Worm (Caenorhabditis elegans) whole organism, L1 larva: Measurements from ENCODE around the gene fbxa-74.

Experiments used
- C04F5.9 ChIP-seq: sonication (generic microtip); optimal IDR thresholded peaks from 2 replicates; lab custom pipeline; 2016; ENCODE audit warnings: missing genetic modification characterization, missing compliant biosample characterization
- C16A3.4 ChIP-seq: fragments of 150-350 bp; optimal IDR thresholded peaks from 2 replicates; lab custom pipeline; 2014; ENCODE audit warnings: missing biosample characterization, missing genetic modification characterization
- Y116A8C.19 ChIP-seq: sonication (generic microtip); optimal IDR thresholded peaks from 2 replicates; lab custom pipeline; 2016; ENCODE audit warnings: missing compliant biosample characterization, missing genetic modification characterization, borderline replicate concordance
- aha-1 ChIP-seq: fragments of 150-350 bp; optimal IDR thresholded peaks from 2 replicates; lab custom pipeline; 2014; ENCODE audit warnings: missing biosample characterization, missing genetic modification characterization
- alr-1 ChIP-seq: fragments of 200-800 bp; sonication (Bioruptor generic); optimal IDR thresholded peaks from 2 replicates; lab custom pipeline; 2018; ENCODE audit warnings: borderline replicate concordance, mild to moderate bottlenecking, missing genetic modification characterization, missing compliant biosample characterization
- aly-2 ChIP-seq: fragments of 150-350 bp; optimal IDR thresholded peaks from 2 replicates; lab custom pipeline; 2014; ENCODE audit warnings: missing biosample characterization, missing genetic modification characterization
- blmp-1 ChIP-seq: fragments of 150-350 bp; optimal IDR thresholded peaks from 2 replicates; lab custom pipeline; 2014; ENCODE audit warnings: missing biosample characterization, missing genetic modification characterization
- ceh-8 ChIP-seq: fragments of 200-800 bp; sonication (Bioruptor generic); optimal IDR thresholded peaks from 2 replicates; lab custom pipeline; 2018; ENCODE audit warnings: mild to moderate bottlenecking, missing genetic modification characterization, moderate library complexity, missing compliant biosample characterization
- ceh-82 ChIP-seq, 3 experiments: fragments of 150-350 bp in 1 of 3; sonication (generic microtip) in 2 of 3; optimal IDR thresholded peaks; 2 replicates each; lab custom pipeline; 2014 to 2017; ENCODE audit warnings: missing biosample characterization in 3 of 3, missing genetic modification characterization in 3 of 3
- ceh-88 ChIP-seq: fragments of 200-800 bp; sonication (Bioruptor generic); IDR thresholded peaks from 2 replicates; pipeline ENCODE4 v1.3.6; 2022; ENCODE audit warnings: missing genetic modification characterization, missing compliant biosample characterization
- ceh-90 ChIP-seq: sonication (generic microtip); optimal IDR thresholded peaks from 2 replicates; lab custom pipeline; 2016; ENCODE audit warnings: missing genetic modification characterization, missing compliant biosample characterization
- dsc-1 ChIP-seq: sonication (generic microtip); optimal IDR thresholded peaks from 2 replicates; lab custom pipeline; 2016; ENCODE audit warnings: mild to moderate bottlenecking, missing genetic modification characterization, missing compliant biosample characterization
- efl-1 ChIP-seq, 4 experiments: fragments of 150-350 bp; optimal IDR thresholded peaks in 3 of 4; peaks in 1 of 4; 1 replicate in 1 of 4; 2 replicates in 3 of 4; lab custom pipeline; 2014; ENCODE audit warnings: missing biosample characterization in 2 of 4, missing genetic modification characterization in 2 of 4, missing genetic modification reagents in 2 of 4
- efl-3 ChIP-seq: fragments of 200-800 bp; sonication (Bioruptor generic); optimal IDR thresholded peaks from 2 replicates; lab custom pipeline; 2018; ENCODE audit warnings: mild to moderate bottlenecking, missing genetic modification characterization, missing compliant biosample characterization
- elt-2 ChIP-seq: sonication (generic microtip); optimal IDR thresholded peaks from 2 replicates; lab custom pipeline; 2016; ENCODE audit warnings: missing genetic modification characterization, mild to moderate bottlenecking, inconsistent platforms, missing compliant biosample characterization, missing genetic modification reagents
- ets-5 ChIP-seq: fragments of 200-800 bp; sonication (Bioruptor generic); IDR thresholded peaks from 2 replicates; pipeline ENCODE4 v1.3.6; 2022; ENCODE audit warnings: missing genetic modification characterization, missing compliant biosample characterization
- fkh-8 ChIP-seq: sonication (generic microtip); optimal IDR thresholded peaks from 2 replicates; lab custom pipeline; 2016; ENCODE audit warnings: mild to moderate bottlenecking, missing genetic modification characterization, missing compliant biosample characterization
- fos-1 ChIP-seq: fragments of 150-350 bp; optimal IDR thresholded peaks from 2 replicates; lab custom pipeline; 2014; ENCODE audit warnings: missing biosample characterization, missing genetic modification characterization
- hlh-17 ChIP-seq: fragments of 200-800 bp; sonication (Bioruptor generic); optimal IDR thresholded peaks from 2 replicates; lab custom pipeline; 2018; ENCODE audit warnings: missing genetic modification characterization, mild to moderate bottlenecking, missing compliant biosample characterization, moderate library complexity, borderline replicate concordance
- hpl-2 ChIP-seq: fragments of 150-350 bp; optimal IDR thresholded peaks from 2 replicates; lab custom pipeline; 2014; ENCODE audit warnings: missing biosample characterization, missing genetic modification reagents, missing genetic modification characterization
- isw-1 ChIP-seq: fragments of 200-800 bp; sonication (Bioruptor generic); IDR thresholded peaks from 2 replicates; pipeline ENCODE4 v1.3.6; 2022; ENCODE audit warnings: missing genetic modification characterization, missing compliant biosample characterization
- jun-1 ChIP-seq: fragments of 150-350 bp; optimal IDR thresholded peaks from 2 replicates; lab custom pipeline; 2014; ENCODE audit warnings: missing biosample characterization, missing genetic modification reagents, missing genetic modification characterization
- lin-13 ChIP-seq: fragments of 150-350 bp; optimal IDR thresholded peaks from 2 replicates; lab custom pipeline; 2014; ENCODE audit warnings: missing biosample characterization, missing genetic modification reagents, missing genetic modification characterization
- lsy-2 ChIP-seq, 2 experiments: fragments of 150-350 bp; optimal IDR thresholded peaks; 2 replicates each; lab custom pipeline; 2014; ENCODE audit warnings: missing biosample characterization in 2 of 2, missing genetic modification characterization in 2 of 2
- mdl-1 ChIP-seq, 2 experiments: fragments of 150-350 bp; optimal IDR thresholded peaks; 2 replicates each; lab custom pipeline; 2014 to 2017; ENCODE audit warnings: missing biosample characterization in 2 of 2, missing genetic modification characterization in 2 of 2, inconsistent platforms in 1 of 2
- mef-2 ChIP-seq: fragments of 150-350 bp; optimal IDR thresholded peaks from 2 replicates; lab custom pipeline; 2014; ENCODE audit warnings: missing biosample characterization, missing genetic modification characterization
- mep-1 ChIP-seq: fragments of 150-350 bp; optimal IDR thresholded peaks from 2 replicates; lab custom pipeline; 2014; ENCODE audit warnings: missing biosample characterization, missing genetic modification characterization
- nhr-11 ChIP-seq: fragments of 150-350 bp; optimal IDR thresholded peaks from 2 replicates; lab custom pipeline; 2014; ENCODE audit warnings: missing biosample characterization, missing genetic modification characterization
- nhr-19 ChIP-seq: fragments of 200-800 bp; sonication (Bioruptor generic); conservative IDR thresholded peaks from 2 replicates; pipeline ENCODE4 v1.3.6; 2022; ENCODE audit warnings: missing genetic modification characterization, missing compliant biosample characterization
- nhr-20 ChIP-seq: sonication (generic microtip); optimal IDR thresholded peaks from 2 replicates; lab custom pipeline; 2016; ENCODE audit warnings: mild to moderate bottlenecking, missing genetic modification characterization, missing compliant biosample characterization
- nhr-28 ChIP-seq: fragments of 150-350 bp; optimal IDR thresholded peaks from 2 replicates; lab custom pipeline; 2014; ENCODE audit warnings: missing biosample characterization, missing genetic modification characterization
- nhr-47 ChIP-seq: sonication (generic microtip); optimal IDR thresholded peaks from 2 replicates; lab custom pipeline; 2016; ENCODE audit warnings: mild to moderate bottlenecking, missing genetic modification characterization, moderate library complexity, missing compliant biosample characterization
- nhr-71 ChIP-seq: sonication (generic microtip); optimal IDR thresholded peaks from 2 replicates; lab custom pipeline; 2016; ENCODE audit warnings: mild to moderate bottlenecking, missing genetic modification characterization, moderate library complexity, missing compliant biosample characterization
- nhr-76 ChIP-seq: sonication (generic microtip); optimal IDR thresholded peaks from 2 replicates; lab custom pipeline; 2017; ENCODE audit warnings: missing biosample characterization, missing genetic modification characterization
- nhr-77 ChIP-seq: fragments of 150-350 bp; optimal IDR thresholded peaks from 2 replicates; lab custom pipeline; 2014; ENCODE audit warnings: missing biosample characterization, missing genetic modification characterization
- nhr-84 ChIP-seq: sonication (generic microtip); optimal IDR thresholded peaks from 2 replicates; lab custom pipeline; 2017; ENCODE audit warnings: missing biosample characterization, missing genetic modification characterization
- nhr-85 ChIP-seq: sonication (generic microtip); peaks from one replicate; lab custom pipeline; 2016; ENCODE audit warnings: missing genetic modification characterization, inconsistent platforms, missing compliant biosample characterization
- pax-3 ChIP-seq: fragments of 200-800 bp; sonication (Bioruptor generic); optimal IDR thresholded peaks from 2 replicates; lab custom pipeline; 2018; ENCODE audit warnings: mild to moderate bottlenecking, missing genetic modification characterization, moderate library complexity, missing compliant biosample characterization
- pqm-1 ChIP-seq: sonication (generic microtip); optimal IDR thresholded peaks from 3 replicates; lab custom pipeline; 2017; ENCODE audit warnings: missing biosample characterization, missing genetic modification characterization
- rnt-1 ChIP-seq: sonication (generic microtip); optimal IDR thresholded peaks from 2 replicates; lab custom pipeline; 2016; ENCODE audit warnings: mild to moderate bottlenecking, missing genetic modification characterization, moderate library complexity, missing compliant biosample characterization
- skn-1 ChIP-seq: fragments of 150-350 bp; optimal IDR thresholded peaks from 2 replicates; lab custom pipeline; 2014; ENCODE audit warnings: missing biosample characterization, missing genetic modification characterization
- snpc-4 ChIP-seq: fragments of 150-350 bp; optimal IDR thresholded peaks from 2 replicates; lab custom pipeline; 2014; ENCODE audit warnings: missing biosample characterization, missing genetic modification characterization
- snu-23 ChIP-seq: sonication (generic microtip); optimal IDR thresholded peaks from 2 replicates; lab custom pipeline; 2016; ENCODE audit warnings: missing genetic modification characterization, missing compliant biosample characterization
- sptf-1 ChIP-seq: fragments of 150-350 bp; optimal IDR thresholded peaks from 2 replicates; lab custom pipeline; 2014; ENCODE audit warnings: missing biosample characterization, missing genetic modification characterization
- swsn-7 ChIP-seq: sonication (generic microtip); optimal IDR thresholded peaks from 2 replicates; lab custom pipeline; 2016; ENCODE audit warnings: missing genetic modification characterization, missing compliant biosample characterization
- tbx-2 ChIP-seq: sonication (generic microtip); optimal IDR thresholded peaks from 2 replicates; lab custom pipeline; 2016; ENCODE audit warnings: missing genetic modification characterization, missing compliant biosample characterization
- tlp-1 ChIP-seq: fragments of 150-350 bp; optimal IDR thresholded peaks from 2 replicates; lab custom pipeline; 2014; ENCODE audit warnings: missing biosample characterization, missing genetic modification characterization
- unc-30 ChIP-seq: sonication (generic microtip); optimal IDR thresholded peaks from 2 replicates; lab custom pipeline; 2017; ENCODE audit warnings: missing biosample characterization, missing genetic modification characterization
- unc-62 ChIP-seq: fragments of 150-350 bp; optimal IDR thresholded peaks from 2 replicates; lab custom pipeline; 2014; ENCODE audit warnings: missing biosample characterization, missing genetic modification reagents, missing genetic modification characterization
- unc-98 ChIP-seq: fragments of 200-800 bp; sonication (Bioruptor generic); IDR thresholded peaks from 2 replicates; pipeline ENCODE4 v1.3.6; 2022; ENCODE audit warnings: missing genetic modification characterization, missing compliant biosample characterization
- xbp-1 ChIP-seq: sonication (generic microtip); optimal IDR thresholded peaks from 2 replicates; lab custom pipeline; 2016; ENCODE audit warnings: missing genetic modification characterization, missing compliant biosample characterization
- zag-1 ChIP-seq: fragments of 150-350 bp; optimal IDR thresholded peaks from 2 replicates; lab custom pipeline; 2014; ENCODE audit warnings: missing biosample characterization, missing genetic modification characterization
- zip-4 ChIP-seq: fragments of 200-800 bp; sonication (Bioruptor generic); optimal IDR thresholded peaks from 2 replicates; lab custom pipeline; 2018; ENCODE audit warnings: mild to moderate bottlenecking, missing genetic modification characterization, moderate library complexity, missing compliant biosample characterization

Gene fbxa-74

DNA sequence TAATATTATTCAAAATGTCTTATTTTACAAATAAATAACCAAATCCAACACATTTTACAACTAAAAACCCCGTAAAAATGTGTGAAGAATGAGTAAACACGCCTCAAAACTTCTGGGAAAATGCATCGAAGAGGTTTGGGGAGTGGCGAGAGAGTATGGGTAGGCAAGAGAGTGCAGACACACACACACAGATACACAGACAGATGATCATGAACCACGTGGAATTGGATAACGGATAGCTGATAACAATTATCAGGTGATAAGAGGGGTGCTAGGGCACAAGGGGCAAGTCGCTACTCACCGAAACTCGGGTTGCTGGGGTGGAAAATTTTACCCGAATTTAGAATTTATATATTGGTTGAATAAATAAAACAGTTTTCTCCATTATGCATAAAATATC lies 16.5 kb downstream of the fbxa-74 start (continued):
- TF ChIP-seq nhr-20 (tag; lab: Kevin White, UChicago): peak; percentile 72
- peak; percentile 80 for TF ChIP-seq rnt-1
- no peak for TF ChIP-seq C04F5.9 (tag; lab: Kevin White, UChicago)
- TF ChIP-seq nhr-76 (tag; lab: Kevin White, UChicago): no peak
- TF ChIP-seq swsn-7: peak; percentile 28
- no peak for TF ChIP-seq hpl-2 (GFP tag; lab: Kevin White, UChicago)
- TF ChIP-seq lsy-2 (tag; optimal IDR thresholded peaks at IDR 0.05; lab: Kevin White, UChicago): peak in 1 of 2 experiments; percentile 41
- TF ChIP-seq nhr-71 (tag; lab: Kevin White, UChicago): peak; percentile 85
- no peak for TF ChIP-seq nhr-47 (tag; lab: Kevin White, UChicago)
- no peak for TF ChIP-seq mef-2 (tag; lab: Kevin White, UChicago)
- TF ChIP-seq ets-5: no peak
- TF ChIP-seq snpc-4 (tag; lab: Kevin White, UChicago): no peak
- TF ChIP-seq skn-1 (tag; lab: Kevin White, UChicago): peak; percentile 26
- no peak for TF ChIP-seq zip-4 (GFP tag; lab: Kevin White, UChicago)
- TF ChIP-seq nhr-85 (tag; lab: Kevin White, UChicago): peak; percentile 64
- TF ChIP-seq sptf-1 (tag; lab: Kevin White, UChicago): no peak
- TF ChIP-seq unc-62 (GFP tag; lab: Kevin White, UChicago): no peak
- TF ChIP-seq dsc-1 (tag; lab: Kevin White, UChicago): no peak
- TF ChIP-seq blmp-1 (tag; lab: Kevin White, UChicago): peak; percentile 4
- TF ChIP-seq elt-2: peak; percentile 61
- peak in 1 of 2 experiments; percentile 94 for TF ChIP-seq mdl-1 (tag; optimal IDR thresholded peaks at IDR 0.05; lab: Kevin White, UChicago)
- TF ChIP-seq unc-30 (tag; lab: Kevin White, UChicago): no peak
- TF ChIP-seq C16A3.4: no peak
- TF ChIP-seq isw-1: no peak
- TF ChIP-seq aly-2 (tag; lab: Kevin White, UChicago): no peak
- peak; percentile 24 for TF ChIP-seq nhr-77 (tag; lab: Kevin White, UChicago)
- TF ChIP-seq lin-13 (GFP tag; lab: Kevin White, UChicago): peak; percentile 49
- TF ChIP-seq snu-23: no peak
- TF ChIP-seq zag-1 (tag; lab: Kevin White, UChicago): no peak
- TF ChIP-seq nhr-84 (tag; lab: Kevin White, UChicago): no peak
- no peak for TF ChIP-seq xbp-1 (tag; lab: Kevin White, UChicago)
- TF ChIP-seq nhr-28 (tag; lab: Kevin White, UChicago): no peak
- peak; percentile 25 to 46 for TF ChIP-seq efl-1 (optimal IDR thresholded peaks at IDR 0.05; lab: Kevin White, UChicago)
- peak in 1 of 2 experiments; percentile 78 for TF ChIP-seq efl-1 (GFP tag; optimal IDR thresholded peaks at IDR 0.05 in 1 of 2; lab: Kevin White, UChicago)
- TF ChIP-seq mep-1 (tag; lab: Kevin White, UChicago): no peak
- no peak for TF ChIP-seq jun-1 (tag; lab: Kevin White, UChicago)
- TF ChIP-seq fos-1 (tag; lab: Kevin White, UChicago): no peak
- no peak for TF ChIP-seq ceh-82 (tag; optimal IDR thresholded peaks at IDR 0.05; lab: Kevin White, UChicago)
- no peak for TF ChIP-seq aha-1 (tag; lab: Kevin White, UChicago)
- no peak for TF ChIP-seq alr-1 (tag; lab: Kevin White, UChicago)
- TF ChIP-seq efl-3 (GFP tag; lab: Kevin White, UChicago): no peak
- no peak for TF ChIP-seq nhr-11 (tag; lab: Kevin White, UChicago)
- no peak for TF ChIP-seq pqm-1 (tag; lab: Kevin White, UChicago)

DNA sequence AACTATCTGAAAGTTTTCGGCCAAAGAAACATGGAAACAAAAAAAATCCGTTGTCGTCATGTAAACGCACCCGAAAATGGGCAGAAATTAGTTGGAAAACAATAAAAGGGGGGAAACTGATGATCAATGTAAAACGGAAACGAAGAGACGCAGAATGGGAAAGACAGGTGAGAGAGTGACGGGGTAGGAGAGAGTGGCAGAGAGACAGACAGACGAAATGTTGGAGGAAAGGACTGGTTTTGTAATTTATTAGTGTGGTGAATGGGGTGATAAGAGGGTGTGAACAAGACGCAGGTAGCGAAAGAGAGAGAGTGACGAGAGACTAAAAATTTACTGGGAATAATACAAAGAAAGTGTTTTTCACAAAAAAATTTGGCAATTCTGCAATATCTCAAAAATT lies 17.8 kb downstream of the fbxa-74 start:
- TF ChIP-seq blmp-1 (tag; lab: Kevin White, UChicago): peak; percentile 78
- no peak for TF ChIP-seq tlp-1 (tag; lab: Kevin White, UChicago)
- TF ChIP-seq elt-2: peak; percentile 90
- TF ChIP-seq Y116A8C.19: no peak
- no peak for TF ChIP-seq ceh-8 (GFP tag; lab: Kevin White, UChicago)
- no peak for TF ChIP-seq isw-1
- no peak for TF ChIP-seq hlh-17 (GFP tag; lab: Kevin White, UChicago)
- TF ChIP-seq zip-4 (GFP tag; lab: Kevin White, UChicago): no peak
- no peak for TF ChIP-seq pax-3 (tag; lab: Kevin White, UChicago)
- no peak for TF ChIP-seq ceh-90 (tag; lab: Kevin White, UChicago)
- TF ChIP-seq C16A3.4: peak; percentile 40
- TF ChIP-seq ceh-88 (GFP tag; lab: Robert Waterston, UW): no peak
- no peak; the same call in 1 of the 2 replicates for TF ChIP-seq unc-98 (GFP tag; lab: Robert Waterston, UW)
- peak; percentile 43 for TF ChIP-seq fkh-8 (tag; lab: Kevin White, UChicago)
- peak; percentile 83 for TF ChIP-seq nhr-19 (GFP tag; lab: Robert Waterston, UW)
- peak; percentile 5 for TF ChIP-seq efl-3 (GFP tag; lab: Kevin White, UChicago)
- TF ChIP-seq snpc-4 (tag; lab: Kevin White, UChicago): no peak
- TF ChIP-seq nhr-71 (tag; lab: Kevin White, UChicago): peak; percentile 92
- TF ChIP-seq tbx-2 (tag; lab: Kevin White, UChicago): peak; percentile 85
- TF ChIP-seq hpl-2 (GFP tag; lab: Kevin White, UChicago): peak; percentile 22
- peak; percentile 74 to 80 for TF ChIP-seq lsy-2 (tag; optimal IDR thresholded peaks at IDR 0.05; lab: Kevin White, UChicago)
